Fruit fly (Drosophila melanogaster) whole organism, wandering third instar larva: ENCODE results near the gene firl.

Experiments used
- Abd-B ChIP-seq: fragments of >200 bp; optimal IDR thresholded peaks from 2 replicates; lab custom pipeline; 2017; ENCODE audit warnings: missing biosample characterization, missing genetic modification characterization
- CG32264 ChIP-seq: fragments of 200-800 bp; sonication (Bioruptor generic); optimal IDR thresholded peaks from 2 replicates; lab custom pipeline; 2016; ENCODE audit warnings: missing biosample characterization, missing genetic modification characterization
- CG9705 ChIP-seq: fragments of 200-800 bp; sonication (Bioruptor generic); optimal IDR thresholded peaks from 2 replicates; lab custom pipeline; 2018; ENCODE audit warnings: missing biosample characterization, mild to moderate bottlenecking, missing genetic modification characterization
- Dfd ChIP-seq: fragments of >200 bp; optimal IDR thresholded peaks from 2 replicates; lab custom pipeline; 2017; ENCODE audit warnings: missing biosample characterization, missing genetic modification characterization
- Dif ChIP-seq: fragments of 200-275, 200-300 bp; sonication (Bioruptor generic); optimal IDR thresholded peaks from 2 replicates; lab custom pipeline; 2018; ENCODE audit warnings: missing biosample characterization, missing genetic modification characterization; ENCODE audit not compliant: partially characterized antibody
- GATAd ChIP-seq: sonication (Bioruptor generic); optimal IDR thresholded peaks from 2 replicates; lab custom pipeline; 2016; ENCODE audit warnings: missing biosample characterization, missing genetic modification characterization
- Hr78 ChIP-seq: fragments of >200 bp; optimal IDR thresholded peaks from 2 replicates; lab custom pipeline; 2017; ENCODE audit warnings: missing biosample characterization, missing genetic modification characterization
- Mio ChIP-seq: sonication (Bioruptor generic); optimal IDR thresholded peaks from 2 replicates; lab custom pipeline; 2016; ENCODE audit warnings: missing biosample characterization, missing genetic modification characterization
- Myc ChIP-seq: fragments of >200 bp; optimal IDR thresholded peaks from 2 replicates; lab custom pipeline; 2017
- OdsH ChIP-seq: fragments of 200-800 bp; sonication (Bioruptor generic); optimal IDR thresholded peaks from 2 replicates; lab custom pipeline; 2016; ENCODE audit warnings: missing biosample characterization, mild to moderate bottlenecking, missing genetic modification characterization
- Rel ChIP-seq, 2 experiments: fragments of 200-800 bp; sonication (Bioruptor generic) in 1 of 2; optimal IDR thresholded peaks; 2 replicates in 1 of 2; 3 replicates in 1 of 2; lab custom pipeline; 2016 to 2019; ENCODE audit warnings: mild to moderate bottlenecking in 2 of 2, missing biosample characterization in 2 of 2, missing genetic modification characterization in 2 of 2, moderate library complexity in 1 of 2
- Sp1 ChIP-seq: fragments of 200-800 bp; sonication (Bioruptor generic); optimal IDR thresholded peaks from 3 replicates; lab custom pipeline; 2019; ENCODE audit warnings: missing biosample characterization, mild to moderate bottlenecking, missing genetic modification characterization, moderate library complexity
- Vsx2 ChIP-seq: fragments of 200-300, 225-300 bp; sonication (Bioruptor generic); optimal IDR thresholded peaks from 2 replicates; lab custom pipeline; 2018; ENCODE audit warnings: missing biosample characterization, missing genetic modification characterization; ENCODE audit not compliant: partially characterized antibody
- br ChIP-seq: fragments of 200-800 bp; sonication (Bioruptor generic); optimal IDR thresholded peaks from 2 replicates; lab custom pipeline; 2016; ENCODE audit warnings: missing biosample characterization, missing genetic modification characterization
- foxo ChIP-seq, 2 experiments: fragments of 200-800 bp; sonication (Bioruptor generic); optimal IDR thresholded peaks; 2 replicates in 1 of 2; 3 replicates in 1 of 2; lab custom pipeline; 2016 to 2017; ENCODE audit warnings: missing biosample characterization in 2 of 2, missing genetic modification characterization in 2 of 2
- fru ChIP-seq: fragments of 200-800 bp; sonication (Bioruptor generic); optimal IDR thresholded peaks from 3 replicates; lab custom pipeline; 2016; ENCODE audit warnings: missing biosample characterization, mild to moderate bottlenecking, missing genetic modification characterization
- h ChIP-seq: fragments of 200-800 bp; sonication (Bioruptor generic); optimal IDR thresholded peaks from 3 replicates; lab custom pipeline; 2016; ENCODE audit warnings: missing biosample characterization, mild to moderate bottlenecking, missing genetic modification characterization
- jim ChIP-seq: fragments of 175-275, 200-325 bp; sonication (Bioruptor generic); optimal IDR thresholded peaks from 2 replicates; lab custom pipeline; 2016; ENCODE audit warnings: missing biosample characterization, mild to moderate bottlenecking, missing genetic modification characterization
- pan ChIP-seq: fragments of >200 bp; optimal IDR thresholded peaks from 2 replicates; lab custom pipeline; 2017
- psq ChIP-seq: fragments of 200-800 bp; sonication (Bioruptor generic); optimal IDR thresholded peaks from 3 replicates; lab custom pipeline; 2017; ENCODE audit warnings: missing biosample characterization, mild to moderate bottlenecking, missing genetic modification characterization, moderate library complexity
- sv ChIP-seq: fragments of 200-800 bp; sonication (Bioruptor generic); optimal IDR thresholded peaks from 3 replicates; lab custom pipeline; 2016; ENCODE audit warnings: missing biosample characterization, missing genetic modification characterization
- tai ChIP-seq: sonication (Bioruptor generic); optimal IDR thresholded peaks from 2 replicates; lab custom pipeline; 2016; ENCODE audit warnings: missing biosample characterization, missing genetic modification characterization
- usp ChIP-seq: fragments of >200 bp; optimal IDR thresholded peaks from 2 replicates; lab custom pipeline; 2017; ENCODE audit warnings: missing biosample characterization, missing genetic modification characterization
- woc ChIP-seq: sonication (Bioruptor generic); optimal IDR thresholded peaks from 2 replicates; lab custom pipeline; 2016; ENCODE audit warnings: missing biosample characterization, mild to moderate bottlenecking, missing genetic modification characterization

firl gene

DNA sequence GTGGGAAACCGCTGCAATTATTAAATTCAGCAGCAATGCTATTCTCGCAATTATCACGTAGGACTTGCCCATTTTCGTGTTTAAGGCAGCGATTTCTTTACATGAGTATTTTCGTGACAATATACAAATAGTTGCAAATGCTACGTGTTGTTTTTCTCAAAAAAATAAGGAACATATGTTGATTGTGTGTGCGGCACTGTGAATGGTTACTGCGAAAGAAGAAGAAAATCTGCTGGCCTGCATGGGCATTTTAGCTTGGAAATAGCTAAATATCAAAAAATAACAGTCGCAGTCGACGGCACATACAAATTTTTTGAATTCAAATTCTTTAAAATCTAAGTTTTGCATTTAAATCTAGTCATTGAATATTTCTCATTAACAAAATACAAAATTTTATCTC lies 26.1 kb downstream of the firl start, which contains the start of gene CG6766:
TSS of gene CG6766 (minus strand) at position 180 of the 400 bp plus-strand sequence.
- TF ChIP-seq br (GFP tag; lab: Kevin White, UChicago) (no peak), usp (no peak), Myc (lab: Kevin White, UChicago) (peak; percentile 87)

DNA sequence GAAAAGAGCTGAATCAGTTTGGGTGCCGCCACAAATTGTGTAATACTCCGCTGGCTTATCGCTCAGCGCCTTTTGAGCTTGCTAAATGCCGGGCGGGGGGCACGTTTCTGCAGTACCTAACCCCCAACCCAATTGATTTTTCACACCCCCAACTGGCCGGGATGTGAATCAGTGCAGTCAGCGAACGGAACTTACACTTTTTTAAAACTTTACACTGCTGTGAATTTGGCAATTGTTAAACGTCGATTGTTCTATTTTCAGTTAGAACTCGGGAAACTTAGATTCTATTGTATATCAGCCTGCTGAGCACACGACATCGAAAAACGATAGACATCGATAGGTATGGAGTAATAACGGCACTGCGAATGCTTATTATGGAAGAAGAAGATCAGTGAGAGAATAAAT lies 28.4 kb downstream of the firl start, which contains the start of gene Tom70:
TSS of gene Tom70 (minus strand) at position 335 of the 405 bp plus-strand sequence.
- no peak for TF ChIP-seq Dif (GFP tag; lab: Kevin White, UChicago)
- TF ChIP-seq foxo (GFP tag; optimal IDR thresholded peaks at IDR 0.05; lab: Kevin White, UChicago), result no peak
- TF ChIP-seq Abd-B (GFP tag; lab: Kevin White, UChicago), result no peak
- no peak for TF ChIP-seq Mio

DNA sequence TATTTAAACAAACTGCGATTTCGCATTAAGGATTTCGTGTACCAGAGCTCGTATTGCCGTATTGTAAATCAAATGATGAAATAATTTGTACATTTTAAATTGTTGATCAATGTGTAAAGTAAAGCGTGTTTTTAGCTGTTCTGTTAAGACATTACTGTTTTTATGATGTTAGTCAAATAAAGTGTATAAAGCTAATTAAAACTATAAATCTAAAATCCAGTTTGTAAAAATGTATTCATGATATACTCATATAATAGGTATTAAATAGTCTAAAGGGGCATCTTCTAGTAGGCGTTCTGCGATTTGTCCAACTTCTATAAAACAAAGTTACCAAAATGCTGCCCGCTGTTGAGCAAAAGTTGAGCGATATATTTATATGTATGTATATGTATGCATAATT lies 32.7 kb downstream of the firl start, which contains the start of gene CG18788:
TSS of gene CG18788 (plus strand) at position 301 of the 400 bp plus-strand sequence.
- no peak for TF ChIP-seq Mio
- TF ChIP-seq tai (GFP tag; lab: Kevin White, UChicago), result no peak
- no peak for TF ChIP-seq h (GFP tag; lab: Kevin White, UChicago)

DNA sequence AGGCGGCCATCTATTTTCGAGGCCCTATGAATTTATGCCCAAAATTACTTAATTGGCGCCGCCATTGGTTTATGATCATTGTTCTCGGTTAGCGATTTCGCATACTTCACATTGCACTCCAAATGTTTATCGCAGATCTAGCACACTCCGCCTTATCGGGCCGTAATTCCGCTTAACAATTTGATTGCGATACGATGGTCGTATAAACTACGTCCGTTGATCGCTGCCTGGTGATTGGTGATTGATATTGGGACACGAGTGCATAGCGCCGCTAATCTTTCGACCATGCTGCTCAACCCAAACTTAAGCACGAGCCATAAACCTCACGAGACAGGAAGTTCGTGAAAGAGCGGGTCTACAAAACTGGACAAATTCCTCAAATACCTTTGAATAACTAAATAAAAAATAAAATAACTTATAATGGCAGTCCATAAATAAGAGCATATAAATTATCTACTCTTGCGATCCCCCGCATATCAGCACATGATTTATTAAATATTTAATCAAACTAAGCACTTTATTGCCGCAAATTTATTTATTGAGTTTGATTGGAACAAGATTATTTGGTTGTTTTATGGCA lies 35.9 kb downstream of the firl start:
- no peak for TF ChIP-seq Rel (GFP tag; optimal IDR thresholded peaks at IDR 0.05; lab: Kevin White, UChicago)
- peak; percentile 7 for TF ChIP-seq Rel (tag; optimal IDR thresholded peaks at IDR 0.05; lab: Kevin White, UChicago)
- TF ChIP-seq CG32264 (GFP tag; lab: Kevin White, UChicago), result no peak
- no peak for TF ChIP-seq pan (lab: Kevin White, UChicago)
- peak; percentile 89 for TF ChIP-seq h (GFP tag; lab: Kevin White, UChicago)
- peak; percentile 15 for TF ChIP-seq br (GFP tag; lab: Kevin White, UChicago)

DNA sequence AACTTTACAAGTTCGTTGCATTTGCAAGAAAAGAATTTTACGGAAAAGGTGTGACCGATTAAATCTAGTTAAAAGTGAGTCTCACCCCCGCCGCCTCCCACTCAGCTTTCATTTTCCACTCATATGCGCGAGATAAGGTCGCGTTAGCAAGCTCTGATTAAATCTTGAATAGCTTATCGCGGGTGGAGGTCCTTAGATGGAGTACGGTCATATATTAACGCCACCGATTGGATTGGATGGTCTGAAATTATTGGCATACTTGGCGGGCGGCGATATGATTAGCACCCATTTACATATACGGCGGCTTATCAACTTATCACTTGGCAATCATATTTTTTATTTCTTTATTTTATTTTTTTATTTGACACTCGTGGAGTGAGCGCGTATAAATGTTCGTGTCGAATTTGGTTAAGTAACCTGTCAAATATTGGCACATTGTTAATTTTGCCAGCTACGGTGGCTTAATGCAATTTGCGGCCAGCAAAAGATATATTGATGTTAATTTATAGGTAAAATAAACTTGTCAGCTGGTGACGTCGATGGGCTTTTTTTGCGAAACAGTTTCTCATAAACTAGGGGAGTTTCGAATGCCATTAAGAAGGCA lies 36.9 kb downstream of the firl start:
- TF ChIP-seq Rel (GFP tag; optimal IDR thresholded peaks at IDR 0.05; lab: Kevin White, UChicago) (no peak), Rel (tag; optimal IDR thresholded peaks at IDR 0.05; lab: Kevin White, UChicago) (peak; percentile 15), br (GFP tag; lab: Kevin White, UChicago) (peak; percentile 51), sv (GFP tag; lab: Kevin White, UChicago) (no peak), psq (GFP tag; lab: Kevin White, UChicago) (no peak), Sp1 (GFP tag; lab: Kevin White, UChicago) (peak; percentile 48), Hr78 (GFP tag; lab: Kevin White, UChicago) (no peak), h (GFP tag; lab: Kevin White, UChicago) (peak; percentile 67), Vsx2 (GFP tag; lab: Kevin White, UChicago) (no peak), tai (GFP tag; lab: Kevin White, UChicago) (no peak), Dif (GFP tag; lab: Kevin White, UChicago) (peak; percentile 2), jim (no peak), Myc (lab: Kevin White, UChicago) (no peak), Dfd (GFP tag; lab: Kevin White, UChicago) (no peak)

DNA sequence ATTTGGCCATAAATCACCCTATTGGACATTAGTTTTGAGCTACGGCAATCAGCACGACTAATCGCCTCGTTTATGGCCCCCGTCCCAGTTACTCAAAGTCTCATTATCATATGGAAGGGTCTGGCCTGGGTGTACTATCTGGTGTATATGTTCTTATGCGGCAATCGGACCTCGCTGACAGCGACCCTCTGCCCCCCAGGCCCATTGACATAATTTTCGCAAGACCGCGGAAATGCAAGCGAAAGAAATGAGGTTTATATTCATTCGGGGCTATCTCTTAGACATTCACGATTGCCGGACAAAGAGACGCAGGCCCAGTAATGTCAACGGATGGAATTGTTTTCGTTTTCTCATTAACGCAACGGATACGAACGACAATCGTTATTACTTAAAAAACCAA lies 37.8 kb downstream of the firl start:
- TF ChIP-seq br (GFP tag; lab: Kevin White, UChicago) (no peak), sv (GFP tag; lab: Kevin White, UChicago) (no peak), woc (GFP tag; lab: Kevin White, UChicago) (no peak)

DNA sequence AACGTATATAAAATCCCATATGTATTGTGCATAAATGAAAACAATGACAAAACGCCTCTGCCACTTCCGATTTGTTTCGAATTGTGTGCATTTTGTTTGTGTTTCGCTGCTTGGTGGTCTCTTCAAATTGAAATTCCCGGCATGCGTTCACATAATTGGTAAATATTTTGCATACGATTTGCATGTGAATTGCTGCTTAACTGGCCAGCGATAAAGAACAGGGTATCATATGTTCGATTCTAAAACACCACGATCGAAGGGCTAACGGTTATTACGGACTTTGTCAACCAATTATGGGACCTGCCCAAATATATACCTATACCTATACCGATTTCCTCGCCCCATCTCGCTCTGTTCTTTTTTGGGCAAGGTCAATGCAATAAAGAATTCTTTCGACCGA lies 38.5 kb downstream of the firl start:
- TF ChIP-seq woc (GFP tag; lab: Kevin White, UChicago) (no peak), fru (GFP tag; lab: Kevin White, UChicago) (no peak), CG9705 (GFP tag; lab: Kevin White, UChicago) (no peak), GATAd (GFP tag; lab: Kevin White, UChicago) (no peak), sv (GFP tag; lab: Kevin White, UChicago) (no peak), CG32264 (GFP tag; lab: Kevin White, UChicago) (no peak), OdsH (GFP tag; lab: Kevin White, UChicago) (no peak), foxo (GFP tag; optimal IDR thresholded peaks at IDR 0.05; lab: Kevin White, UChicago) (no peak), Hr78 (GFP tag; lab: Kevin White, UChicago) (no peak), h (GFP tag; lab: Kevin White, UChicago) (no peak)
